Fruit fly (Drosophila melanogaster): ENCODE data around the gene Drep4.

DNA sequence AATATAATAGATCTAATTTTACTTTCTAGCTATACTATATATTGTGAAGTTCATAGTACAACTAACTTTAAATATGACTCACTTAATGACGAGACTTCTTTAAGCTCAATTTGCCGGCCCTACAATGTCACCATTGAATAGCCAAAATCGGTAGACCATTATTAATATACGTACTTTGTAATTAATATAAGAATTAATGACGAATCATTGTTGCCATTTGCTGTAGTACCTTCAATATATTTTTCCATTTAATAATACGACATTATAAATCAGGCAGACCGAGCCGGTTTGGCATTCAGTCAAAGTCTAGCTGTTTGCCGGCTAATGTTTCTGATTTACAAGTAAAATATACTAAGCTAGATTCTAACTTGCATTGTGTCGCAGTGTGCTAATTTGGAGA is 46.6 kb downstream of the Drep4 start, which contains the start of gene Jhbp13:
- TF ChIP-seq sage (GFP tag; optimal IDR thresholded peaks at IDR 0.05) (no peak), OdsH (GFP tag; optimal IDR thresholded peaks at IDR 0.05) (no peak), usp (GFP tag; optimal IDR thresholded peaks at IDR 0.05) (no peak), br (GFP tag; optimal IDR thresholded peaks at IDR 0.05) (no peak), jim (GFP tag; optimal IDR thresholded peaks at IDR 0.05) (no peak), tai (GFP tag; optimal IDR thresholded peaks at IDR 0.05) (no peak), Abd-B (GFP tag; optimal IDR thresholded peaks at IDR 0.05) (no peak), brk (GFP tag; optimal IDR thresholded peaks at IDR 0.05) (no peak), pan (optimal IDR thresholded peaks at IDR 0.05) (no peak), Myc (optimal IDR thresholded peaks at IDR 0.05) (no peak)
